Fruit fly (Drosophila melanogaster) whole organism, wandering third instar larva: ENCODE measurements around the gene CG1271.

Experiments
- Abd-B ChIP-seq: fragments of >200 bp; optimal IDR thresholded peaks from 2 replicates; lab custom pipeline; 2017; ENCODE audit warnings: missing biosample characterization, missing genetic modification characterization
- CG32264 ChIP-seq: fragments of 200-800 bp; sonication (Bioruptor generic); optimal IDR thresholded peaks from 2 replicates; lab custom pipeline; 2016; ENCODE audit warnings: missing biosample characterization, missing genetic modification characterization
- CG9705 ChIP-seq: fragments of 200-800 bp; sonication (Bioruptor generic); optimal IDR thresholded peaks from 2 replicates; lab custom pipeline; 2018; ENCODE audit warnings: missing biosample characterization, mild to moderate bottlenecking, missing genetic modification characterization
- CrebA ChIP-seq: fragments of 200-800 bp; sonication (Bioruptor generic); optimal IDR thresholded peaks from 2 replicates; lab custom pipeline; 2016; ENCODE audit warnings: missing biosample characterization, mild to moderate bottlenecking, missing genetic modification characterization, borderline replicate concordance
- Dfd ChIP-seq: fragments of >200 bp; optimal IDR thresholded peaks from 2 replicates; lab custom pipeline; 2017; ENCODE audit warnings: missing biosample characterization, missing genetic modification characterization
- GATAd ChIP-seq: sonication (Bioruptor generic); optimal IDR thresholded peaks from 2 replicates; lab custom pipeline; 2016; ENCODE audit warnings: missing biosample characterization, missing genetic modification characterization
- HLH106 ChIP-seq: fragments of 200-800 bp; optimal IDR thresholded peaks from 3 replicates; lab custom pipeline; 2019; ENCODE audit warnings: missing biosample characterization, mild to moderate bottlenecking, missing genetic modification characterization, moderate library complexity
- Hnf4 ChIP-seq: fragments of 200-800 bp; sonication (Bioruptor generic); optimal IDR thresholded peaks from 2 replicates; lab custom pipeline; 2016; ENCODE audit warnings: missing biosample characterization, mild to moderate bottlenecking, missing genetic modification characterization
- Hr83 ChIP-seq: fragments of 200-300 bp; sonication (Bioruptor generic); optimal IDR thresholded peaks from 2 replicates; lab custom pipeline; 2016; ENCODE audit warnings: missing biosample characterization, mild to moderate bottlenecking, missing genetic modification characterization, moderate library complexity; ENCODE audit not compliant: poor library complexity, severe bottlenecking
- Mio ChIP-seq: sonication (Bioruptor generic); optimal IDR thresholded peaks from 2 replicates; lab custom pipeline; 2016; ENCODE audit warnings: missing biosample characterization, missing genetic modification characterization
- Myc ChIP-seq: fragments of >200 bp; optimal IDR thresholded peaks from 2 replicates; lab custom pipeline; 2017
- N ChIP-seq: fragments of >200 bp; optimal IDR thresholded peaks from 2 replicates; lab custom pipeline; 2018; ENCODE audit warnings: missing biosample characterization, missing external identifiers, missing genetic modification characterization
- Rel ChIP-seq, 2 experiments: fragments of 200-800 bp; sonication (Bioruptor generic) in 1 of 2; optimal IDR thresholded peaks; 2 replicates in 1 of 2; 3 replicates in 1 of 2; lab custom pipeline; 2016 to 2019; ENCODE audit warnings: mild to moderate bottlenecking in 2 of 2, missing biosample characterization in 2 of 2, missing genetic modification characterization in 2 of 2, moderate library complexity in 1 of 2
- Sp1 ChIP-seq: fragments of 200-800 bp; sonication (Bioruptor generic); optimal IDR thresholded peaks from 3 replicates; lab custom pipeline; 2019; ENCODE audit warnings: missing biosample characterization, mild to moderate bottlenecking, missing genetic modification characterization, moderate library complexity
- br ChIP-seq: fragments of 200-800 bp; sonication (Bioruptor generic); optimal IDR thresholded peaks from 2 replicates; lab custom pipeline; 2016; ENCODE audit warnings: missing biosample characterization, missing genetic modification characterization
- brk ChIP-seq: fragments of 200-800 bp; sonication (Bioruptor generic); optimal IDR thresholded peaks from 2 replicates; lab custom pipeline; 2016; ENCODE audit warnings: missing biosample characterization, mild to moderate bottlenecking, missing genetic modification characterization
- dmrt93B ChIP-seq: fragments of 200-800 bp; sonication (Bioruptor generic); optimal IDR thresholded peaks from 2 replicates; lab custom pipeline; 2018; ENCODE audit warnings: missing biosample characterization, mild to moderate bottlenecking, missing genetic modification characterization
- dsf ChIP-seq: sonication (Bioruptor generic); optimal IDR thresholded peaks from 2 replicates; lab custom pipeline; 2016; ENCODE audit warnings: missing biosample characterization, missing genetic modification characterization, borderline replicate concordance
- ey ChIP-seq: fragments of 200-800 bp; sonication (Bioruptor generic); optimal IDR thresholded peaks from 2 replicates; lab custom pipeline; 2016; ENCODE audit warnings: missing biosample characterization, missing genetic modification characterization
- fru ChIP-seq: fragments of 200-800 bp; sonication (Bioruptor generic); optimal IDR thresholded peaks from 3 replicates; lab custom pipeline; 2016; ENCODE audit warnings: missing biosample characterization, mild to moderate bottlenecking, missing genetic modification characterization
- h ChIP-seq: fragments of 200-800 bp; sonication (Bioruptor generic); optimal IDR thresholded peaks from 3 replicates; lab custom pipeline; 2016; ENCODE audit warnings: missing biosample characterization, mild to moderate bottlenecking, missing genetic modification characterization
- jim ChIP-seq: fragments of 175-275, 200-325 bp; sonication (Bioruptor generic); optimal IDR thresholded peaks from 2 replicates; lab custom pipeline; 2016; ENCODE audit warnings: missing biosample characterization, mild to moderate bottlenecking, missing genetic modification characterization
- lola ChIP-seq: fragments of >200 bp; optimal IDR thresholded peaks from 2 replicates; lab custom pipeline; 2017; ENCODE audit warnings: missing biosample characterization, missing genetic modification characterization
- psq ChIP-seq: fragments of 200-800 bp; sonication (Bioruptor generic); optimal IDR thresholded peaks from 3 replicates; lab custom pipeline; 2017; ENCODE audit warnings: missing biosample characterization, mild to moderate bottlenecking, missing genetic modification characterization, moderate library complexity
- rgr ChIP-seq: fragments of 200-800 bp; sonication (Bioruptor generic); optimal IDR thresholded peaks from 3 replicates; lab custom pipeline; 2016; ENCODE audit warnings: missing biosample characterization, mild to moderate bottlenecking, missing genetic modification characterization
- sage ChIP-seq: fragments of 200-800 bp; sonication (Bioruptor generic); optimal IDR thresholded peaks from 2 replicates; lab custom pipeline; 2016; ENCODE audit warnings: missing biosample characterization, mild to moderate bottlenecking, missing genetic modification characterization
- sv ChIP-seq: fragments of 200-800 bp; sonication (Bioruptor generic); optimal IDR thresholded peaks from 3 replicates; lab custom pipeline; 2016; ENCODE audit warnings: missing biosample characterization, missing genetic modification characterization
- usp ChIP-seq: fragments of >200 bp; optimal IDR thresholded peaks from 2 replicates; lab custom pipeline; 2017; ENCODE audit warnings: missing biosample characterization, missing genetic modification characterization
- woc ChIP-seq: sonication (Bioruptor generic); optimal IDR thresholded peaks from 2 replicates; lab custom pipeline; 2016; ENCODE audit warnings: missing biosample characterization, mild to moderate bottlenecking, missing genetic modification characterization

CG1271 gene

DNA sequence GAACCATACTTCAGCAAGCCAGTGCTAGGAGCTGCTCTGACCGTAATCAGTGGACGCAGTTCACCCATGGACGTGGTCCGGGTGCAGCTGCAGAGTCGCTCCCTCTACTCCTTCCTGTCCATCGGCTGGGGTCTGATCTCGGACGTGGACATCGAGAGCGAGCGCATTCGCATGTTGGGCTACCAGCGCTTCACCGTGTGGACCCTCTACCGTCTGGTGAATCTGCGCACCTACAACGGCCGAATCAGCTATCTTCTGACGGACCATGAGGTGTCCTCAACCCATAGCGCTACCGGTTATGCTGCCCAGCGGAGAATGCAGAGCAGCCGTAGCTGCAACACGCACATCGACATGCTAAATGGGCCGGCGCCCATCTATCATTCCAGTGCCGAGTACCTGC lies 3.7 kb upstream of the CG1271 start:
- TF ChIP-seq GATAd (GFP tag; lab: Kevin White, UChicago) (no peak), dsf (GFP tag; lab: Kevin White, UChicago) (no peak)

DNA sequence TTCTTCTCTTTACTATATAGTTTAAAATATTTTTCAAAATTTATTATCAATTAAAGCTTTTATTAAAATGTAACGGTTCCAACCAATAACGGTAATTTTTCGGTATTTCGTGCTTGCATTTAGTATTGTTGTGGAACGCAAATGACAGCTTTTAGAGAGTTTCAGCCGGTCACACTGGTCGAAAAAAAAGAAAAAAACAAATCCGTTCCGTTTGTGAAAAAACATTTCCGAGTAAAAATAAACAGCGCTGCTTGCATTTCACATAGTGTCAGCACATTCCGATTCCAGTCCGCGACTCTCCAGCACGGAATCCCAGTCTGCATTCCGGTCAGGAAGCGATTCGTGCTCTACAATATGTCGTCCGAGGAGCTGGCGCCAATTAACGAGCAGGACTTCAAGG lies 2.1 kb upstream of the CG1271 start, which contains the start of gene CG32485:
CG32485 (plus strand) TSS at position 139 of the 400 bp plus-strand sequence.
- TF ChIP-seq jim (GFP tag; lab: Kevin White, UChicago) = peak; percentile 54
- no peak for TF ChIP-seq Hr83
- TF ChIP-seq lola (GFP tag; lab: Kevin White, UChicago) = no peak
- TF ChIP-seq Rel (GFP tag; optimal IDR thresholded peaks at IDR 0.05; lab: Kevin White, UChicago) = no peak
- peak; percentile 90 for TF ChIP-seq Rel (tag; optimal IDR thresholded peaks at IDR 0.05; lab: Kevin White, UChicago)

DNA sequence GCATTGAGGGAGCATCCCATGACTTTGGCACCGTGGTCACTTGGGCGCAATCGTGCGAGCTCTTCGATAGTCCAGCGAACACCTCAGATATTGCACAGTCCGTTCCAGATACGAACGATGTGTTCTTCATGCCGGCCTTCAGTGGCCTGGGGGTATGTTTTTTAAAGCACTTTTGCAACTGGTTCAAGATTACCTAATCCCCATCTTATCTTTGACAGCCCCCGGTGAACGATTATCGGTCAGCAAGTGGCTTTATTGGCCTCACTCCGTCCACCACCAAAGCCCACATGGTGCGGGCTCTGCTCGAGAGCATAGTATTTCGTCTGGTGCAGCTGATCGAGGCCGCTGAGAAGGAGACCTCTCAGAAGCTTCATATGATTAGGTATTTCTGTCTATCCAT lies 1.8 kb downstream of the CG1271 start:
- TF ChIP-seq jim (GFP tag; lab: Kevin White, UChicago) (no peak), Hnf4 (GFP tag; lab: Kevin White, UChicago) (no peak), woc (GFP tag; lab: Kevin White, UChicago) (no peak), sage (no peak), CrebA (GFP tag; lab: Kevin White, UChicago) (no peak), Mio (no peak), sv (GFP tag; lab: Kevin White, UChicago) (no peak), CG32264 (GFP tag; lab: Kevin White, UChicago) (no peak), Myc (lab: Kevin White, UChicago) (no peak), fru (GFP tag; lab: Kevin White, UChicago) (no peak), psq (GFP tag; lab: Kevin White, UChicago) (no peak), HLH106 (tag; lab: Kevin White, UChicago) (no peak), rgr (no peak)

DNA sequence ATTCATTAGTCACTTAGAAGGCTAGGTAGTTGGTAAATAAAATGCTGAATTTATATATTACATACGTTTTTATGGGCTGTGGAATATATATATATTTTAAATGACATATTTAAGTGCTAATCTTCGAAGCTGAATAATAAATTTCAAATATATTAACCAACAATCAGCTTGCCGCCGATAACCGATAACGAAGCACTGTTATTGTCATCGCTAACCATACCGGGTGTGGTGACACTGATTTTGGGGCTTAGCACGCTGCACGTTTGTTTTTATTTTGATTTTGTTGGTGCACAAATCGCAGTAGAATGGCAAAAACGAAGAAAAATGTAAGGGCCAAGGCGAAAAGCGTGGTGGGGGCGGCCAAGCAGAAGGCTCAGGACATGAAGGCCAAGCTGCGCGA lies 2.5 kb downstream of the CG1271 start, which contains the start of gene CG16753:
CG16753 (plus strand) TSS at position 229 of the 400 bp plus-strand sequence.
- TF ChIP-seq Rel (GFP tag; optimal IDR thresholded peaks at IDR 0.05; lab: Kevin White, UChicago) (no peak), Rel (tag; optimal IDR thresholded peaks at IDR 0.05; lab: Kevin White, UChicago) (peak; percentile 83), ey (GFP tag; lab: Kevin White, UChicago) (no peak)

DNA sequence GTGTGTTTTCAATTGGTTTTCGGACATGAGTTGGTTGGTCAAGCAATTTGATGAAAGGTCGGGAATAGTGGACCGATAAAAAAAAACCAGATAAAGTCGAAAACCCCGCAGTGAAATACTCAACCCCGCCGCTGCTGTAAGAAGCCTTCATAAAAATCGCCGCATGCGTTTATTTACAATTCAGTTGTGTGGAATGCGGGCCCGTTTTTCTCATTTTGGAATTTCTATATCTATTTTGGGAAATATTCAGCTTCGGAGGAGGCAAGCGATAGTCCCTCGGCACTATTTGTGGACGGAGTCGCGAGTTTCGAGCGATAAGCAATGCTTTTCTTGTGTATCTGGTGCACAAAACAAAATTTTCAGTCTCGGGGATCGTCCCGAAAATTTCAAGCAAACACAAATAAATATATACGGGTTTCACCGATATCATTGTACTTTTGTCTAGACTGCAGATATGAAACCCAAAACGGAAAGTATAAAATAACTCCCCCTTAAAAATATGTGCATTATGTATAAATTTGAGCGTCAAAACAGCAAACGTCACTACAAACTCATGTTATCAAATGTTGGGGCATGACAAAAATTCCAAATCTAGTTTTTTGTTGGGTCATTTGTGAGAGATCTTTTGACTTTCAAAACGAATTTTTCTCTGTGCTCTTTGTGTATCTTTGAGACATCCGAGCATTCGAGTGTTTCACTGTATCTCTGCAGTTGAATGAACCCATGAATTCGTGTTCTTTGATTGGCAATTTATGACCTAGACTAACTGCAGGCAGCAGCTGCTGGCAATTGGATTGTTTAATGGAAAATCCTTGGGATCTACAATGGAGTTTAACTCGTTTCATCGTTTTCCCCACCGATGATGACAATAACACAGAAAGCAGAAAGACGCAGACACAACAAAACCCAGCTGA lies 6.9 kb downstream of the CG1271 start:
- TF ChIP-seq ey (GFP tag; lab: Kevin White, UChicago) (peak; percentile 8), N (GFP tag; lab: Kevin White, UChicago) (no peak), psq (GFP tag; lab: Kevin White, UChicago) (no peak), br (GFP tag; lab: Kevin White, UChicago) (no peak), Sp1 (GFP tag; lab: Kevin White, UChicago) (no peak), woc (GFP tag; lab: Kevin White, UChicago) (no peak), usp (GFP tag; lab: Kevin White, UChicago) (no peak), Abd-B (GFP tag; lab: Kevin White, UChicago) (no peak), HLH106 (tag; lab: Kevin White, UChicago) (peak; percentile 19), Rel (GFP tag; optimal IDR thresholded peaks at IDR 0.05; lab: Kevin White, UChicago) (no peak), Rel (tag; optimal IDR thresholded peaks at IDR 0.05; lab: Kevin White, UChicago) (peak; percentile 93), Dfd (no peak), sage (no peak), lola (GFP tag; lab: Kevin White, UChicago) (no peak), CG9705 (GFP tag; lab: Kevin White, UChicago) (no peak), sv (GFP tag; lab: Kevin White, UChicago) (no peak), Hr83 (no peak), Myc (lab: Kevin White, UChicago) (no peak), dmrt93B (GFP tag; lab: Kevin White, UChicago) (no peak), h (GFP tag; lab: Kevin White, UChicago) (peak; percentile 1), brk (no peak)
